Worm (Caenorhabditis elegans) whole organism, late embryonic: ENCODE results near the gene C27F2.9.
A peak's percentile ranks its signal among the peaks of the same experiment; 100 is the strongest.

ENCODE experiments used
- C38D4.7 ChIP-seq: fragments of 200-800 bp; sonication (Bioruptor generic); optimal IDR thresholded peaks from 2 replicates; lab custom pipeline; 2018; ENCODE audit warnings: mild to moderate bottlenecking, missing genetic modification characterization, moderate library complexity, missing compliant biosample characterization
- fkh-10 ChIP-seq: fragments of 150-350 bp; optimal IDR thresholded peaks from 2 replicates; lab custom pipeline; 2014; ENCODE audit warnings: missing biosample characterization, missing genetic modification reagents, missing genetic modification characterization
- npax-4 ChIP-seq: sonication (generic microtip); optimal IDR thresholded peaks from 2 replicates; lab custom pipeline; 2016; ENCODE audit warnings: missing genetic modification characterization, missing compliant biosample characterization
- pag-3 ChIP-seq: sonication (generic microtip); optimal IDR thresholded peaks from 2 replicates; lab custom pipeline; 2016; ENCODE audit warnings: missing compliant biosample characterization, missing genetic modification characterization, borderline replicate concordance
- pqm-1 ChIP-seq: sonication (generic microtip); optimal IDR thresholded peaks from 2 replicates; lab custom pipeline; 2016; ENCODE audit warnings: missing genetic modification characterization, missing compliant biosample characterization
- tbx-2 ChIP-seq: sonication (generic microtip); optimal IDR thresholded peaks from 2 replicates; lab custom pipeline; 2016; ENCODE audit warnings: missing genetic modification characterization, missing compliant biosample characterization
- ztf-16 ChIP-seq: sonication (generic microtip); optimal IDR thresholded peaks from 2 replicates; lab custom pipeline; 2017; ENCODE audit warnings: missing genetic modification characterization, missing compliant biosample characterization

ce11 chrIII:4947352-4947751, 15.5 kb downstream of the C27F2.9 start:
- TF ChIP-seq tbx-2 (tag; lab: Kevin White, UChicago), result peak; percentile 86
- TF ChIP-seq fkh-10 (GFP tag; lab: Kevin White, UChicago), result no peak
- no peak for TF ChIP-seq ztf-16
- no peak for TF ChIP-seq pqm-1 (tag; lab: Kevin White, UChicago)
- TF ChIP-seq C38D4.7, result peak; percentile 18
- no peak for TF ChIP-seq npax-4 (tag; lab: Kevin White, UChicago)
- TF ChIP-seq pag-3 (tag; lab: Kevin White, UChicago), result no peak
